Worm (Caenorhabditis elegans): Measurements from ENCODE around the gene W04E12.7.

DNA sequence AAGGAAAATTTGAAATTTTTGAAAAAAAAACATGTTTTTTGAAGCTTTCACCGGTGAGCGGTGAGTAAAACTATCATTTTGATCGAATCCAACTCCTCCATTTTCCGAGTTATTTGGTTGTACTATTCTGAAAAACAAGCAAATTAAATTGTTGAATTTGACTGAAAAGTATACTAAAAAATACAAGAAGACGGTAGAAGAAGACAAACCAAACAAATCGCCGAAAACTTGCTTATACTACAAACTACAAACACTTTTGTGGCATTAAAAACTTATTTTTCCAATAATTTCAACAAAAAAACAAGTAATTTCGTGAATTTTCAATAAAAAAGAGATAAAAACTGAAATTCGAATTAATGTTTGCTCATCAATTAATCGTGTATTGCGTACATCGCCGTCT is 41.2 kb upstream of the W04E12.7 start, which contains the start of gene fbxa-194:
- TF ChIP-seq zim-3 (tag; optimal IDR thresholded peaks at IDR 0.05) (no peak), let-526 (GFP tag; IDR thresholded peaks at IDR 0.05) (no peak), snpc-4 (GFP tag; optimal IDR thresholded peaks at IDR 0.05) (no peak), snpc-4 (tag; optimal IDR thresholded peaks at IDR 0.05) (no peak), dpl-1 (GFP tag; optimal IDR thresholded peaks at IDR 0.05) (no peak), hlh-12 (tag; optimal IDR thresholded peaks at IDR 0.05) (no peak), F57C9.4 (tag; optimal IDR thresholded peaks at IDR 0.05) (no peak), nfya-1 (tag; optimal IDR thresholded peaks at IDR 0.05; ENCODE audit: borderline replicate concordance, insufficient read depth) (no peak), attf-5 (GFP tag; optimal IDR thresholded peaks at IDR 0.05) (no peak), Y56A3A.18 (GFP tag; IDR thresholded peaks at IDR 0.05) (no peak), F23B12.7 (tag; optimal IDR thresholded peaks at IDR 0.05; ENCODE audit: insufficient read depth) (no peak), ama-1 (optimal IDR thresholded peaks at IDR 0.05) (no peak), ama-1 (GFP tag; optimal IDR thresholded peaks at IDR 0.05) (no peak), bed-1 (GFP tag; IDR thresholded peaks at IDR 0.05) (no peak), Y67H2A.10 (GFP tag; conservative IDR thresholded peaks at IDR 0.05) (no peak), cebp-1 (GFP tag; IDR thresholded peaks at IDR 0.05) (no peak), cebp-1 (tag; optimal IDR thresholded peaks at IDR 0.05) (no peak)
